Fruit fly (Drosophila melanogaster) whole organism, adult: ENCODE results near the gene ear.

Source experiments
- CG11617 ChIP-seq: fragments of 200-800 bp; sonication (Bioruptor generic); optimal IDR thresholded peaks from 2 replicates; lab custom pipeline; 2017; ENCODE audit warnings: mild to moderate bottlenecking, missing biosample characterization, missing genetic modification reagents, missing genetic modification characterization
- CG12768 ChIP-seq: fragments of 200-800 bp; sonication (Bioruptor generic); optimal IDR thresholded peaks from 2 replicates; lab custom pipeline; 2017; ENCODE audit warnings: missing biosample characterization, missing genetic modification characterization, mild to moderate bottlenecking, moderate library complexity, missing genetic modification reagents
- CG14711 ChIP-seq: fragments of 200-800 bp; sonication (Bioruptor generic); optimal IDR thresholded peaks from 2 replicates; lab custom pipeline; 2018; ENCODE audit warnings: missing biosample characterization, mild to moderate bottlenecking, missing genetic modification characterization, moderate library complexity
- CG1620 ChIP-seq: fragments of 200-800 bp; sonication (Bioruptor generic); optimal IDR thresholded peaks from 2 replicates; lab custom pipeline; 2016; ENCODE audit warnings: missing biosample characterization, missing genetic modification characterization
- CG33017 ChIP-seq: fragments of 200-800 bp; sonication (Bioruptor generic); optimal IDR thresholded peaks from 2 replicates; lab custom pipeline; 2018; ENCODE audit warnings: missing biosample characterization, mild to moderate bottlenecking, missing genetic modification characterization, moderate library complexity
- CG5204 ChIP-seq: fragments of 200-800 bp; sonication (Bioruptor generic); optimal IDR thresholded peaks from 2 replicates; lab custom pipeline; 2016; ENCODE audit warnings: missing biosample characterization, missing genetic modification characterization
- CG7045 ChIP-seq: fragments of 200-800 bp; sonication (Bioruptor generic); optimal IDR thresholded peaks from 2 replicates; lab custom pipeline; 2017; ENCODE audit warnings: missing biosample characterization, mild to moderate bottlenecking, missing genetic modification characterization
- CG7101 ChIP-seq: fragments of 200-800 bp; sonication (Bioruptor generic); optimal IDR thresholded peaks from 2 replicates; lab custom pipeline; 2018; ENCODE audit warnings: missing biosample characterization, mild to moderate bottlenecking, missing genetic modification characterization, moderate library complexity
- Clk ChIP-seq: fragments of 200-800 bp; sonication (Bioruptor generic); optimal IDR thresholded peaks from 2 replicates; lab custom pipeline; 2017; ENCODE audit warnings: missing biosample characterization, missing genetic modification characterization
- Crg-1 ChIP-seq: fragments of 200-800 bp; sonication (Bioruptor generic); optimal IDR thresholded peaks from 2 replicates; lab custom pipeline; 2016; ENCODE audit warnings: missing biosample characterization, missing genetic modification characterization
- Hr96 ChIP-seq: fragments of 200-800 bp; sonication (Bioruptor generic); optimal IDR thresholded peaks from 2 replicates; lab custom pipeline; 2016; ENCODE audit warnings: missing biosample characterization, missing genetic modification characterization
- Mnt ChIP-seq: fragments of 200-800 bp; sonication (Bioruptor generic); optimal IDR thresholded peaks from 2 replicates; lab custom pipeline; 2016; ENCODE audit warnings: missing biosample characterization, mild to moderate bottlenecking, missing genetic modification characterization
- bab1 ChIP-seq: fragments of 200-800 bp; sonication (Bioruptor generic); optimal IDR thresholded peaks from 3 replicates; lab custom pipeline; 2019; ENCODE audit warnings: missing biosample characterization, mild to moderate bottlenecking, missing genetic modification characterization, moderate library complexity
- cic ChIP-seq: fragments of 200-800 bp; sonication (Bioruptor generic); optimal IDR thresholded peaks from 2 replicates; lab custom pipeline; 2017; ENCODE audit warnings: missing biosample characterization, mild to moderate bottlenecking, missing genetic modification characterization, moderate library complexity
- cnc ChIP-seq, 2 experiments: fragments of >200 bp; optimal IDR thresholded peaks; 2 replicates each; lab custom pipeline; 2017
- kay ChIP-seq: fragments of 200-800 bp; sonication (Bioruptor generic); peaks from one replicate; lab custom pipeline; 2016; ENCODE audit warnings: missing biosample characterization, missing genetic modification characterization, borderline replicate concordance
- ovo ChIP-seq: fragments of 200-800 bp; sonication (Bioruptor generic); optimal IDR thresholded peaks from 2 replicates; lab custom pipeline; 2016; ENCODE audit warnings: missing biosample characterization, missing genetic modification characterization
- pad ChIP-seq: fragments of 200-800 bp; sonication (Bioruptor generic); optimal IDR thresholded peaks from 3 replicates; lab custom pipeline; 2017; ENCODE audit warnings: missing biosample characterization, missing genetic modification characterization, mild to moderate bottlenecking, moderate library complexity, missing genetic modification reagents
- tj ChIP-seq: fragments of 200-800 bp; sonication (Bioruptor generic); optimal IDR thresholded peaks from 3 replicates; lab custom pipeline; 2017; ENCODE audit warnings: missing biosample characterization, mild to moderate bottlenecking, missing genetic modification characterization, moderate library complexity
- toe ChIP-seq: fragments of 200-800 bp; sonication (Bioruptor generic); optimal IDR thresholded peaks from 2 replicates; lab custom pipeline; 2016; ENCODE audit warnings: missing biosample characterization, missing genetic modification characterization

The ear gene

DNA sequence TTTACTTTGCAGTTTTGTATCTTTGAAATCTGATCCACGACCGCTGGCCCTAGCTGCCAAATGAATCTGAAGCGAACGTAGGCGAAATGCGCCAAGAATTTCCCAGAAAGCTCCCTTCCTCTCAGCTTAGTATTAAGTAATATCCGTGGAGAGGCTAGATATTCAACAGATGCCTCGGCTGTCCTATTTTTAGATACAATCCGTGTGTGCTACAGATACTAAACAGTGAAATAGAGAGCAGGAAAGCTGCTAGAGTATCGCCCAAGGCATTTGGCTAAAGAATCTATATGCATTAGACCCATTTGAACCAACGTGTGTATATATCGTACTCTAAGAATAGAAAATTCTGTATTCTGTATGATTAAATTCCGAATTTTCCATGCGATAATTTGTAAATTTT is 38.2 kb upstream of the ear start:
- TF ChIP-seq Clk (GFP tag; lab: Kevin White, UChicago) (no peak), CG5204 (GFP tag; lab: Kevin White, UChicago) (no peak), Crg-1 (GFP tag; lab: Kevin White, UChicago) (no peak), CG7101 (no peak), tj (GFP tag; lab: Kevin White, UChicago) (no peak), bab1 (GFP tag; lab: Kevin White, UChicago) (no peak), kay (GFP tag; lab: Kevin White, UChicago) (peak; percentile 11), toe (GFP tag; lab: Kevin White, UChicago) (no peak)

DNA sequence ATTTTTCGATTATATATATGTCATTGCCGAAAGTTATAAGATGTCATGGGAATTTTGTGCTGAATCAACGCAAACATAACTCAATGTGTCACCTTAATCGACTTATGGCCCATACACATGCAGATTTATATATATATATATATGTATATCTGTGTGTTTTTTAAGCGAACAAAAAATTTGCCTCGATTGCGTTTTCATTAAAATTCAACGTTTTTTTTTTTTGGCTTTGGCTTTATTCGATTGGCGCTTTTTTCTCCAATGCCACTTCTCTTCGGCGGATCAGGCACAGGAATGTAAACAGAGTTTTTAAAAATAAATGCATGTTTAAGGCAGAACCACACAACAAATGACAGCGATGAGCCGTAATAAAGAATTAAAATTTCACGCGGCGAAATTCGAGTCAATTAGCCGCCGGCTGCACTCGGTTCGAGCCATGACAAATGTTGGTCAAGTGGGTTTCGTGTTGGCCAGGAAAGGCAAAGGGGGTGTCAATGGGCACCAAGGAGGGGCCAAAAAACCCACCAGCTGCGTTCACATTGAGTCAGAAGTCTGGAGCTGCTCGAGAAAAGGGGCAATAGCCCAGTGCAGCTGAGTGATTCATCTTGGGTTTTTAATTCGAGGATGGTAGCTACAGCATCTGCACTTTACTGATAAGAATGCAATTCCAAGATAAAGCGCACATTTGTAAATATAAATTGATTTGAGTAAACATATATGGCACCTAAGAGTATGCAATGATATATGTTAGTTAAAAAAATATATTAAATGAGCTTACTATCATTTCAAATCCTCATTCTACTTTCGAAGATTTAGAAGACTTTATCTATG is 37.4 kb upstream of the ear start:
- no peak for TF ChIP-seq cic
- TF ChIP-seq toe (GFP tag; lab: Kevin White, UChicago): no peak
- peak; percentile 44 for TF ChIP-seq kay (GFP tag; lab: Kevin White, UChicago)
- TF ChIP-seq CG7101: no peak
- peak; percentile 96 for TF ChIP-seq tj (GFP tag; lab: Kevin White, UChicago)
- no peak for TF ChIP-seq Crg-1 (GFP tag; lab: Kevin White, UChicago)
- TF ChIP-seq CG33017 (tag; lab: Kevin White, UChicago): no peak

dm6 chr3R:15286024-15286692 is 34.4 kb upstream of the ear start:
- TF ChIP-seq CG7101 (no peak), CG14711 (tag; lab: Kevin White, UChicago) (no peak), kay (GFP tag; lab: Kevin White, UChicago) (peak; percentile 44), bab1 (GFP tag; lab: Kevin White, UChicago) (no peak)

dm6 chr3R:15286693-15287041 is 33.9 kb upstream of the ear start:
- TF ChIP-seq kay (GFP tag; lab: Kevin White, UChicago) (peak; percentile 11), Mnt (GFP tag; lab: Kevin White, UChicago) (peak; percentile 32), CG11617 (GFP tag; lab: Kevin White, UChicago) (no peak), pad (GFP tag; lab: Kevin White, UChicago) (peak; percentile 93)

DNA sequence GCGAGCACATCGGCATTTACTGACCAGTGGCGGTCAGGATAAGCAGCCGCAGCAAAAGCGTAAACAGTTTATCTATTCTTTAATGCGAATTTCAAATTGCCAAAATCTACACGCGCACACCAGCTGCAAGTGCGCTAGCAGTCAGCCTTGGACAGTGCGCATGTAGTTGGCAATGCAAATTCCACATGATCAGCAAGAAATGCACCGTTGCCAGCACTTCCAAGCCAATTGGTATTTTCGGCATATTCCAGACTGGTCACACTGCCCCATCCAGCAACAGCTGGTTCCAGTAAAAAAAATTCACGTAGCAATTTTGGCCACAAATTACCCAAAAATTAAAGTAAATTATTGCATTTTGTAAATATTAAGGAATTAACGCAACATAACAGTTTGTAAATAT is 32.8 kb upstream of the ear start:
- TF ChIP-seq CG14711 (tag; lab: Kevin White, UChicago) (peak; percentile 5), toe (GFP tag; lab: Kevin White, UChicago) (no peak), cic (no peak), Hr96 (no peak), Crg-1 (GFP tag; lab: Kevin White, UChicago) (peak; percentile 33), ovo (peak; percentile 63), CG7101 (no peak), bab1 (GFP tag; lab: Kevin White, UChicago) (no peak), CG5204 (GFP tag; lab: Kevin White, UChicago) (no peak), kay (GFP tag; lab: Kevin White, UChicago) (no peak), Clk (GFP tag; lab: Kevin White, UChicago) (no peak), CG1620 (peak; percentile 30), CG12768 (GFP tag; lab: Kevin White, UChicago) (no peak), CG7045 (no peak), CG33017 (tag; lab: Kevin White, UChicago) (no peak), cnc (optimal IDR thresholded peaks at IDR 0.05; lab: Kevin White, UChicago) (peak in 1 of 2 experiments; percentile 32), Mnt (GFP tag; lab: Kevin White, UChicago) (peak; percentile 78), CG11617 (GFP tag; lab: Kevin White, UChicago) (no peak), pad (GFP tag; lab: Kevin White, UChicago) (peak; percentile 44), tj (GFP tag; lab: Kevin White, UChicago) (peak; percentile 100)

DNA sequence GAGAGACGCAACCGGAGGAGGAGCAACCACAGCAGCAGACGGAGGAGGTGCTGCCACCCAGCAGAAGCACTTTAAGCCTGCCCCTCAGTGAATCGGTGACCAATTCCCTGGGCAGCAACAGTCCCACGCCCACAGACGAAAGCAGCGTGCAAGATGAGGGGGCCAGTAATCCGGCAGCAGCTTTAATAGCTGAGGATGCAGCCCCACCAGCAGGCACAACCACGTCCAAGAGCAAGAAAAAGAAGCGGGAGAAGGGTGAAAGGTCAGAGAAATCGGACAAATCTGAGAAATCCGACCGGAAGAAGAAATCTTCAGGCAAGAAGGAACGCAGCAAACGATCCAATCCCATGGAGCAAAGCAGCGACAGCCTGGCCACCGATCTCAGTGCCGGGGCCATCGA is 31.8 kb upstream of the ear start:
- TF ChIP-seq CG1620 (no peak), ovo (no peak)

DNA sequence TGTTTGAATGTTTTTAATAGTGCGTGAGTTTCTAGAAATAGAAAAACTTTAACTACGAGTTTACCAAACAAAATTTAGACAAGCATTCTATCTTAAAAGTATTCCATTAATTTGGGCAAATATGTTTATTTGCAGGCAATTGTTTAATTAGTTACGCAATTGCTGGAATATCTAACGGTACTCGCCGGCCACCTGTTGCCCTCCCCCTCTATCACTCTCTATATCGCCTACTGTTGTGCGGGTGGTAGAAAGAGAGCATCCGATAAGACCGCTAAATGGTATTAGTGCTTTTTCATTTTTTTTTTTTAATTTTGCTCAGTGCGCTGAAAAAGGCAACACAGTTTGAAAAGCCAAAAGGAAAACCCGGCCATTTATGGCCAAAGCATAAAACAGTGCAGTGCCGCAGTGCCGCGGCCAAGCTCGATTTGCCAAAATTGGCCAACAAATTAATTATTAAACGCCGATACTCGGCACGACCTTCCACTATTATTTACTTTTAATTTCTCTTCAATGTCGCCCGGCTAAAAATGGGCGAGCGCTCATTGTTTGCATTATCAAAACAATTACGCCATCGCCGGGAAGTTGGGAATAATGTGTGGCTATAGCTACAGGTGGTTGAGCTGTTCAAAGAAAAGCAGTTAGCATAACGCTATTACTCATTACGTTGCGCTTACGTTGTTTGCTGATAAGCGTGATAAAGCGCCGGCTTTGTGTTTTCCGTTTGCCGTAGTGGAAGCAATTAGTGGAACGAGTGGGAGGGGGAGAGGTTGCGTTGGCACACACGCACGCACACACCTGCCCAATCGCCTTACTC is 30.5 kb upstream of the ear start:
- TF ChIP-seq Mnt (GFP tag; lab: Kevin White, UChicago): no peak
- no peak for TF ChIP-seq Hr96
- TF ChIP-seq ovo: peak; percentile 98
- peak; percentile 20 for TF ChIP-seq pad (GFP tag; lab: Kevin White, UChicago)
